Worm (Caenorhabditis elegans): ENCODE results near the gene C06E2.9.

- TF ChIP-seq nhr-42 (GFP tag; IDR thresholded peaks at IDR 0.05) (no peak), F49E8.2 (tag; optimal IDR thresholded peaks at IDR 0.05; ENCODE audit: borderline replicate concordance) (no peak), ceh-82 (tag; optimal IDR thresholded peaks at IDR 0.05) (no peak), nhr-102 (tag; optimal IDR thresholded peaks at IDR 0.05) (no peak)
These were observed at the start of gene C06E2.9 for ce11 chrX:8860958-8861357.
